Fruit fly (Drosophila melanogaster): Measurements from ENCODE around the gene CG8892.

DNA sequence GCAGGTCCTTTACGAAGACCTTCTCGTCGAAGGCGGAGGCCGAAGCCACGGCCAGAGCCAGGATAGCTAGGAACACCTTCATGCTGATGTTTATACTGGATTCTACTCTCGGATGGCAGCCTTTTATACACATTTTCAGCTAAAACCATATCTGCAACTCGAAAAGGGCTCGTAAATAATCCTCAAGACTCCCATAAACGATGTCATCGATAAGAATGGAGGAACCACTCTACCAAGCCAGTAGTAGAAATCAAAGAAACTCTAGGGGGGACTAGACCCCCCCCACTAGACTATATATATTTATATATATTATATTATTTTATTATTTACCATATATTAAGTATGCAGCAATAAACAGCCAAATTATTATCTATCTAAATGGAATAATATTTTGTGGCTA is 30.7 kb downstream of the CG8892 start, which contains the start of gene Jon25Biii:
- TF ChIP-seq CG1620 (GFP tag; optimal IDR thresholded peaks at IDR 0.05) (no peak), CG5204 (GFP tag; optimal IDR thresholded peaks at IDR 0.05) (no peak), CG33017 (tag; optimal IDR thresholded peaks at IDR 0.05) (no peak), kay (GFP tag; ENCODE audit: borderline replicate concordance) (no peak), Crg-1 (GFP tag; optimal IDR thresholded peaks at IDR 0.05) (no peak), Clk (GFP tag; optimal IDR thresholded peaks at IDR 0.05) (no peak), CG12768 (GFP tag; optimal IDR thresholded peaks at IDR 0.05) (no peak), cnc (optimal IDR thresholded peaks at IDR 0.05) (no peak), CG7101 (tag; optimal IDR thresholded peaks at IDR 0.05) (no peak)

Measured in whole organism, adult.